Worm (Caenorhabditis elegans): ENCODE results near the gene Y75B8A.18.

DNA sequence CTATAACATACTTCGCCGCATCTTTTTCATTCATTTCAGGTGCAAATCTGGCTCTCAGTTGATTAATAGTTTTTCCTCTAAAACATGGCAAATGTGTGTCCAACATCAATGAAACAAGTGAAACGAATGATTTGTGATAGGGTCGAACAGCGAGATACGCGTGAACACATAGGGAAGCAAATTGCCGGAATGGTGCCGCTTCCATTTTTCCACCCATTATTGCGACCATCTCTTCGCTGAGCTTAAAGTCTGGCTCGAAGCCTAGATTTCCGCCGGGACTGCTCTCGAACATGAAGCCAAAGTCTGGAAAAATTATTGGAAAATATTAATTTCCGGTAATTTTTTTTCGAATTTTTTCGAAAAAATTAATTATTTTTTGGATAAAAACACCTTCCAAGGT, 27.3 kb upstream of the Y75B8A.18 start:
- TF ChIP-seq zip-8 (tag; optimal IDR thresholded peaks at IDR 0.05): no peak
- TF ChIP-seq ztf-11 (tag; optimal IDR thresholded peaks at IDR 0.05): no peak
- no peak for TF ChIP-seq snpc-4 (tag; optimal IDR thresholded peaks at IDR 0.05)
- no peak for TF ChIP-seq nhr-12 (tag; optimal IDR thresholded peaks at IDR 0.05)
- no peak for TF ChIP-seq ces-1 (GFP tag; optimal IDR thresholded peaks at IDR 0.05)
- no peak for TF ChIP-seq nhr-28 (tag; optimal IDR thresholded peaks at IDR 0.05)
- TF ChIP-seq ceh-83 (GFP tag; optimal IDR thresholded peaks at IDR 0.05): no peak
- no peak for TF ChIP-seq unc-62 (GFP tag; optimal IDR thresholded peaks at IDR 0.05)

Measured in whole organism, mixed stage, embryonic.